Worm (Caenorhabditis elegans) whole organism, young adult: Measurements from ENCODE around the gene mip-1.

ENCODE experiments used
- C17E4.6 ChIP-seq: fragments of 200-800 bp; sonication (Bioruptor generic); IDR thresholded peaks from 2 replicates; pipeline ENCODE4 v1.3.6; 2022; ENCODE audit warnings: missing genetic modification reagents, missing genetic modification characterization, missing compliant biosample characterization
- ama-1 ChIP-seq, 3 experiments: fragments of 150-350 bp in 1 of 3; sonication (generic microtip) in 2 of 3; optimal IDR thresholded peaks; 2 replicates each; lab custom pipeline; 2014 to 2018; ENCODE audit warnings: missing biosample characterization in 2 of 3, missing genetic modification characterization in 2 of 3, missing genetic modification reagents in 2 of 3
- attf-3 ChIP-seq: fragments of 200-800 bp; sonication (Bioruptor generic); conservative IDR thresholded peaks from 2 replicates; pipeline ENCODE4 v1.3.6; 2022; ENCODE audit warnings: missing genetic modification reagents, missing genetic modification characterization, missing compliant biosample characterization
- efl-1 ChIP-seq: fragments of 150-350 bp; optimal IDR thresholded peaks from 2 replicates; lab custom pipeline; 2014; ENCODE audit warnings: missing biosample characterization, missing genetic modification reagents, missing genetic modification characterization
- fkh-3 ChIP-seq: sonication (generic microtip); optimal IDR thresholded peaks from 2 replicates; lab custom pipeline; 2016; ENCODE audit warnings: mild to moderate bottlenecking, missing genetic modification characterization, missing compliant biosample characterization
- let-607 ChIP-seq, 2 experiments: fragments of 200-800 bp in 1 of 2; sonication (Bioruptor generic) in 1 of 2; sonication (generic microtip) in 1 of 2; optimal IDR thresholded peaks; 2 replicates each; lab custom pipeline; 2016 to 2018; ENCODE audit warnings: mild to moderate bottlenecking in 2 of 2, missing compliant biosample characterization in 2 of 2, missing genetic modification characterization in 2 of 2, moderate library complexity in 2 of 2, missing genotype in 1 of 2
- madf-10 ChIP-seq: sonication (generic microtip); optimal IDR thresholded peaks from 2 replicates; lab custom pipeline; 2016; ENCODE audit warnings: mild to moderate bottlenecking, missing genetic modification characterization, missing compliant biosample characterization
- nhr-179 ChIP-seq: sonication (generic microtip); optimal IDR thresholded peaks from 2 replicates; lab custom pipeline; 2016; ENCODE audit warnings: mild to moderate bottlenecking, missing genetic modification characterization, missing compliant biosample characterization
- pbrm-1 ChIP-seq: fragments of 200-800 bp; sonication (Bioruptor generic); IDR thresholded peaks from 2 replicates; pipeline ENCODE4 v1.3.6; 2022; ENCODE audit warnings: missing genetic modification reagents, missing genetic modification characterization, missing compliant biosample characterization
- tlf-1 ChIP-seq: fragments of 200-800 bp; sonication (Bioruptor generic); optimal IDR thresholded peaks from 2 replicates; lab custom pipeline; 2018; ENCODE audit warnings: mild to moderate bottlenecking, missing genetic modification characterization, missing compliant biosample characterization
- unc-62 ChIP-seq: fragments of 150-350 bp; optimal IDR thresholded peaks from 2 replicates; lab custom pipeline; 2014; ENCODE audit warnings: missing biosample characterization, missing genetic modification reagents, missing genetic modification characterization

- TF ChIP-seq ama-1 (optimal IDR thresholded peaks at IDR 0.05; lab: Kevin White, UChicago) (no peak), ama-1 (GFP tag; optimal IDR thresholded peaks at IDR 0.05; lab: Kevin White, UChicago) (no peak), pbrm-1 (peak; percentile 62; the same call in 1 of the 2 replicates), tlf-1 (peak; percentile 19), efl-1 (GFP tag; lab: Kevin White, UChicago) (no peak), nhr-179 (no peak), unc-62 (GFP tag; lab: Kevin White, UChicago) (peak; percentile 19), attf-3 (GFP tag; lab: Robert Waterston, UW) (no peak), fkh-3 (tag; lab: Kevin White, UChicago) (no peak), C17E4.6 (GFP tag; lab: Robert Waterston, UW) (no peak), let-607 (tag; optimal IDR thresholded peaks at IDR 0.05; lab: Kevin White, UChicago) (peak in 1 of 2 experiments; percentile 17), madf-10 (tag; lab: Kevin White, UChicago) (no peak)
Measured at ce11 chrIII:4796039-4796438, 3.2 kb downstream of the mip-1 start.
